ENCODE assay signal across 3 worm cellular contexts in the genomic region with DNA sequence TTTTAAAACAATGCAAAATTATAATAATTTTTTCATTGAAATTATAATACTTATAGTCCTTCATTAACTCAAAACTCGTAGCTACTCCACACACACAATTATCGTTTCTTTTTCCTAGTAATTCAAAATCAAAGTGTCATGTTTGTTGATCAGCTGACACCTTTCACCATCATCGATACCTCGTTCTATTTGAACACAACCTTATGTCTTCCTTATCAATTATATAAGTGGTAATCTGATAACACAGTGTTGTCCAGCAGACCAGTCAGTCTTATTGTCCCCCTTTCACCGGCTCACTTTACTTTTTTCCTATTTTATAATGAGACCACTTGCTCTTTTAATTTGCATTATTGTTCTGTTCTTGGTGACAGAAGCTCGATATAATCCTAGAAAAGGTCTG.
A peak's percentile ranks its signal among the peaks of the same experiment; 100 is the strongest.
TF ChIP-seq lines count a peak whose summit lies in the region.

A gene (minus strand): TSS at position 177 of the 400 bp plus-strand sequence.
A gene (plus strand): TSS at position 284 of the 400 bp plus-strand sequence.

TF ChIP-seq in whole organism, L1 larva, 84 proteins besides CTCF, POLR2A, EP300 and RAD21 (continued from another document and continues in another):
- TF ChIP-seq mep-1 (tag; optimal IDR thresholded peaks at IDR 0.05; lab: Kevin White, UChicago) = no peak
- no peak for TF ChIP-seq unc-130 (tag; optimal IDR thresholded peaks at IDR 0.05; lab: Kevin White, UChicago)
- TF ChIP-seq ets-5 (GFP tag; IDR thresholded peaks at IDR 0.05; lab: Robert Waterston, UW) = no peak
- no peak for TF ChIP-seq hlh-4 (tag; optimal IDR thresholded peaks at IDR 0.05; lab: Kevin White, UChicago)
- TF ChIP-seq swsn-7 (tag; optimal IDR thresholded peaks at IDR 0.05; lab: Kevin White, UChicago) = no peak
- TF ChIP-seq nhr-11 (tag; optimal IDR thresholded peaks at IDR 0.05; lab: Kevin White, UChicago) = no peak
- TF ChIP-seq pqm-1 (tag; optimal IDR thresholded peaks at IDR 0.05; lab: Kevin White, UChicago) = no peak
- TF ChIP-seq lin-13 (GFP tag; optimal IDR thresholded peaks at IDR 0.05; lab: Kevin White, UChicago) = no peak
- TF ChIP-seq ceh-82 (tag; optimal IDR thresholded peaks at IDR 0.05; lab: Kevin White, UChicago) = no peak
- peak; percentile 44 for TF ChIP-seq lin-14 (GFP tag; optimal IDR thresholded peaks at IDR 0.05; lab: Kevin White, UChicago)
- TF ChIP-seq nhr-20 (tag; optimal IDR thresholded peaks at IDR 0.05; lab: Kevin White, UChicago) = peak; percentile 34
- no peak for TF ChIP-seq fkh-8 (tag; optimal IDR thresholded peaks at IDR 0.05; lab: Kevin White, UChicago)
- no peak for TF ChIP-seq nhr-19 (GFP tag; conservative IDR thresholded peaks at IDR 0.05; lab: Robert Waterston, UW)
- TF ChIP-seq tbx-2 (tag; optimal IDR thresholded peaks at IDR 0.05; lab: Kevin White, UChicago) = no peak
- TF ChIP-seq grh-1 (GFP tag; IDR thresholded peaks at IDR 0.05; lab: Robert Waterston, UW) = no peak
- peak; percentile 29 for TF ChIP-seq nhr-90 (tag; optimal IDR thresholded peaks at IDR 0.05; lab: Kevin White, UChicago; ENCODE audit: poor library complexity)
- no peak for TF ChIP-seq nhr-28 (tag; optimal IDR thresholded peaks at IDR 0.05; lab: Kevin White, UChicago)
- no peak for TF ChIP-seq pax-3 (tag; optimal IDR thresholded peaks at IDR 0.05; lab: Kevin White, UChicago)
- TF ChIP-seq C16A3.4 (tag; optimal IDR thresholded peaks at IDR 0.05; lab: Kevin White, UChicago) = no peak
- TF ChIP-seq Y116A8C.19 (tag; optimal IDR thresholded peaks at IDR 0.05; lab: Kevin White, UChicago; ENCODE audit: borderline replicate concordance) = no peak
- TF ChIP-seq C34B4.2 (tag; optimal IDR thresholded peaks at IDR 0.05; lab: Kevin White, UChicago) = no peak
- TF ChIP-seq ztf-11 (tag; optimal IDR thresholded peaks at IDR 0.05; lab: Kevin White, UChicago) = no peak
- no peak for TF ChIP-seq fos-1 (tag; optimal IDR thresholded peaks at IDR 0.05; lab: Kevin White, UChicago)
- TF ChIP-seq skn-1 (tag; optimal IDR thresholded peaks at IDR 0.05; lab: Kevin White, UChicago) = no peak
- no peak for TF ChIP-seq ces-1 (GFP tag; optimal IDR thresholded peaks at IDR 0.05; lab: Kevin White, UChicago)
- no peak for TF ChIP-seq unc-62 (GFP tag; optimal IDR thresholded peaks at IDR 0.05; lab: Kevin White, UChicago)
- no peak for TF ChIP-seq pag-3 (tag; optimal IDR thresholded peaks at IDR 0.05; lab: Kevin White, UChicago; ENCODE audit: borderline replicate concordance, insufficient read depth)
- no peak for TF ChIP-seq aly-2 (tag; optimal IDR thresholded peaks at IDR 0.05; lab: Kevin White, UChicago)
- no peak for TF ChIP-seq nhr-12 (tag; optimal IDR thresholded peaks at IDR 0.05; lab: Kevin White, UChicago)
- no peak for TF ChIP-seq alr-1 (tag; optimal IDR thresholded peaks at IDR 0.05; lab: Kevin White, UChicago; ENCODE audit: borderline replicate concordance)
- no peak for TF ChIP-seq mdl-1 (tag; optimal IDR thresholded peaks at IDR 0.05; lab: Kevin White, UChicago)
- no peak for TF ChIP-seq mef-2 (tag; optimal IDR thresholded peaks at IDR 0.05; lab: Kevin White, UChicago)
- peak; percentile 44 for TF ChIP-seq nhr-71 (tag; optimal IDR thresholded peaks at IDR 0.05; lab: Kevin White, UChicago)
- TF ChIP-seq sup-37 (GFP tag; optimal IDR thresholded peaks at IDR 0.05; lab: Kevin White, UChicago) = no peak
- TF ChIP-seq F16B12.6 (tag; optimal IDR thresholded peaks at IDR 0.05; lab: Kevin White, UChicago) = no peak
- TF ChIP-seq lin-35 (GFP tag; optimal IDR thresholded peaks at IDR 0.05; lab: Kevin White, UChicago) = peak in 1 of 2 experiments; percentile 70
- TF ChIP-seq hlh-17 (GFP tag; optimal IDR thresholded peaks at IDR 0.05; lab: Kevin White, UChicago; ENCODE audit: borderline replicate concordance) = no peak
- TF ChIP-seq efl-3 (GFP tag; optimal IDR thresholded peaks at IDR 0.05; lab: Kevin White, UChicago) = no peak
- TF ChIP-seq lsy-2 (tag; optimal IDR thresholded peaks at IDR 0.05; lab: Kevin White, UChicago) = peak in 1 of 2 experiments; percentile 6
- TF ChIP-seq blmp-1 (tag; optimal IDR thresholded peaks at IDR 0.05; lab: Kevin White, UChicago) = peak; percentile 10
- TF ChIP-seq lin-39 (tag; optimal IDR thresholded peaks at IDR 0.05; lab: Kevin White, UChicago) = no peak
- no peak for TF ChIP-seq ceh-90 (tag; optimal IDR thresholded peaks at IDR 0.05; lab: Kevin White, UChicago)
- no peak for TF ChIP-seq fkh-4 (tag; optimal IDR thresholded peaks at IDR 0.05; lab: Kevin White, UChicago; ENCODE audit: borderline replicate concordance)

TF ChIP-seq in whole organism, L2 larva, 48 proteins besides CTCF, POLR2A, EP300 and RAD21 (continued from another document):
- TF ChIP-seq ZK546.5 (tag; optimal IDR thresholded peaks at IDR 0.05; lab: Kevin White, UChicago) (no peak), nhr-237 (tag; optimal IDR thresholded peaks at IDR 0.05; lab: Kevin White, UChicago) (no peak)

TF ChIP-seq in whole organism, L4 larva, 104 proteins besides CTCF, POLR2A, EP300 and RAD21 (continued from another document):
- TF ChIP-seq dmd-6 (GFP tag; IDR thresholded peaks at IDR 0.05; lab: Robert Waterston, UW) = peak; percentile 78
- peak; percentile 11 for TF ChIP-seq nhr-102 (tag; optimal IDR thresholded peaks at IDR 0.05; lab: Kevin White, UChicago)
- peak; percentile 84 for TF ChIP-seq hlh-30 (tag; optimal IDR thresholded peaks at IDR 0.05; lab: Kevin White, UChicago; ENCODE audit: insufficient read depth)
- peak; percentile 84 for TF ChIP-seq hlh-11 (tag; optimal IDR thresholded peaks at IDR 0.05; lab: Kevin White, UChicago)
- peak in 1 of 2 experiments; percentile 20 for TF ChIP-seq lsy-2 (tag; optimal IDR thresholded peaks at IDR 0.05; lab: Kevin White, UChicago)
